Worm (Caenorhabditis elegans) whole organism, late embryonic: ENCODE data around the gene C34D4.4.

Experiments
- C08G9.2 ChIP-seq: sonication (generic microtip); optimal IDR thresholded peaks from 2 replicates; lab custom pipeline; 2016; ENCODE audit warnings: mild to moderate bottlenecking, missing genetic modification characterization, moderate library complexity, missing compliant biosample characterization
- ceh-2 ChIP-seq: sonication (generic microtip); optimal IDR thresholded peaks from 2 replicates; lab custom pipeline; 2016; ENCODE audit warnings: missing genotype, missing genetic modification characterization, missing compliant biosample characterization
- ceh-22 ChIP-seq: sonication (generic microtip); optimal IDR thresholded peaks from 2 replicates; lab custom pipeline; 2017; ENCODE audit warnings: missing biosample characterization, missing genetic modification characterization
- ceh-9 ChIP-seq: sonication (generic microtip); optimal IDR thresholded peaks from 2 replicates; lab custom pipeline; 2016; ENCODE audit warnings: mild to moderate bottlenecking, missing genetic modification characterization, inconsistent platforms, missing compliant biosample characterization
- elt-4 ChIP-seq: sonication (generic microtip); optimal IDR thresholded peaks from 2 replicates; lab custom pipeline; 2016; ENCODE audit warnings: missing genetic modification characterization, missing compliant biosample characterization
- hlh-15 ChIP-seq: sonication (generic microtip); optimal IDR thresholded peaks from 2 replicates; lab custom pipeline; 2016; ENCODE audit warnings: missing genetic modification characterization, missing compliant biosample characterization
- hlh-8 ChIP-seq: sonication (generic microtip); optimal IDR thresholded peaks from 2 replicates; lab custom pipeline; 2016; ENCODE audit warnings: missing genotype, missing genetic modification characterization, missing compliant biosample characterization
- lim-6 ChIP-seq: sonication (generic microtip); optimal IDR thresholded peaks from 2 replicates; lab custom pipeline; 2016; ENCODE audit warnings: missing genetic modification characterization, missing compliant biosample characterization
- mec-3 ChIP-seq: sonication (generic microtip); optimal IDR thresholded peaks from 2 replicates; lab custom pipeline; 2016; ENCODE audit warnings: borderline replicate concordance, missing genetic modification characterization, missing compliant biosample characterization
- npax-4 ChIP-seq: sonication (generic microtip); optimal IDR thresholded peaks from 2 replicates; lab custom pipeline; 2016; ENCODE audit warnings: missing genetic modification characterization, missing compliant biosample characterization
- odd-2 ChIP-seq: sonication (generic microtip); optimal IDR thresholded peaks from 2 replicates; lab custom pipeline; 2017; ENCODE audit warnings: antibody characterized with exemption, mild to moderate bottlenecking, missing genetic modification characterization, missing compliant biosample characterization
- pag-3 ChIP-seq: sonication (generic microtip); optimal IDR thresholded peaks from 2 replicates; lab custom pipeline; 2016; ENCODE audit warnings: missing compliant biosample characterization, missing genetic modification characterization, borderline replicate concordance
- pqm-1 ChIP-seq: sonication (generic microtip); optimal IDR thresholded peaks from 2 replicates; lab custom pipeline; 2016; ENCODE audit warnings: missing genetic modification characterization, missing compliant biosample characterization
- pros-1 ChIP-seq: fragments of 150-350 bp; optimal IDR thresholded peaks from 2 replicates; lab custom pipeline; 2014; ENCODE audit warnings: missing biosample characterization, missing genetic modification reagents, missing genetic modification characterization
- ref-2 ChIP-seq: sonication (generic microtip); optimal IDR thresholded peaks from 2 replicates; lab custom pipeline; 2016; ENCODE audit warnings: missing genetic modification characterization, missing compliant biosample characterization
- sdc-2 ChIP-seq: sonication (generic microtip); optimal IDR thresholded peaks from 2 replicates; lab custom pipeline; 2016; ENCODE audit warnings: missing genotype, missing genetic modification characterization, missing compliant biosample characterization
- sox-2 ChIP-seq: fragments of 200-800 bp; sonication (Bioruptor generic); IDR thresholded peaks from 2 replicates; pipeline ENCODE4 v1.3.6; 2022; ENCODE audit warnings: missing genetic modification reagents, missing genetic modification characterization, missing compliant biosample characterization
- tbx-2 ChIP-seq: sonication (generic microtip); optimal IDR thresholded peaks from 2 replicates; lab custom pipeline; 2016; ENCODE audit warnings: missing genetic modification characterization, missing compliant biosample characterization
- ttx-3 ChIP-seq: sonication (generic microtip); optimal IDR thresholded peaks from 2 replicates; lab custom pipeline; 2016; ENCODE audit warnings: missing genetic modification reagents, missing genetic modification characterization, missing compliant biosample characterization
- unc-3 ChIP-seq, 2 experiments: fragments of 200-800 bp in 1 of 2; sonication (Bioruptor generic) in 1 of 2; sonication (generic microtip) in 1 of 2; conservative IDR thresholded peaks in 1 of 2; optimal IDR thresholded peaks in 1 of 2; 2 replicates each; pipeline versions ENCODE4 v1.3.6 to Lab custom; 2016 to 2022; ENCODE audit warnings: missing compliant biosample characterization in 2 of 2, missing genetic modification characterization in 2 of 2, missing genetic modification reagents in 1 of 2

Gene C34D4.4

ce11 chrIV:7196853-7197252 is 47.7 kb downstream of the C34D4.4 start, which contains the start of gene unc-8:
Gene unc-8, plus strand, starts transcription at chrIV:7197153.
- TF ChIP-seq elt-4 (tag; lab: Kevin White, UChicago) (no peak), lim-6 (no peak), mec-3 (tag; lab: Kevin White, UChicago) (no peak), sdc-2 (tag; lab: Kevin White, UChicago) (no peak), ceh-22 (tag; lab: Kevin White, UChicago) (no peak), sox-2 (no peak), ttx-3 (tag; lab: Kevin White, UChicago) (no peak), hlh-8 (no peak), C08G9.2 (tag; lab: Kevin White, UChicago) (no peak), ceh-2 (no peak), ceh-9 (tag; lab: Kevin White, UChicago) (no peak), pag-3 (no peak), pqm-1 (tag; lab: Kevin White, UChicago) (no peak), pros-1 (tag; lab: Kevin White, UChicago) (no peak), hlh-15 (tag; lab: Kevin White, UChicago) (no peak), odd-2 (tag; lab: Kevin White, UChicago) (no peak), npax-4 (tag; lab: Kevin White, UChicago) (no peak), tbx-2 (tag; lab: Kevin White, UChicago) (no peak), unc-3 (GFP tag; conservative IDR thresholded peaks at IDR 0.05; lab: Robert Waterston, UW) (no peak), unc-3 (tag; optimal IDR thresholded peaks at IDR 0.05; lab: Kevin White, UChicago) (no peak), ref-2 (tag; lab: Kevin White, UChicago) (no peak)
